Fruit fly (Drosophila melanogaster) whole organism: ENCODE data around the gene HLH4C.

Source experiments
- EcR ChIP-seq, 2 experiments: fragments of >200 bp; optimal IDR thresholded peaks; 2 replicates each; lab custom pipeline; 2017; ENCODE audit warnings: missing biosample characterization in 2 of 2, missing genetic modification characterization in 2 of 2, missing genetic modification reagents in 2 of 2
- usp ChIP-seq: fragments of >200 bp; optimal IDR thresholded peaks from 2 replicates; lab custom pipeline; 2017; ENCODE audit warnings: missing biosample characterization, missing genetic modification characterization, mixed read lengths

DNA sequence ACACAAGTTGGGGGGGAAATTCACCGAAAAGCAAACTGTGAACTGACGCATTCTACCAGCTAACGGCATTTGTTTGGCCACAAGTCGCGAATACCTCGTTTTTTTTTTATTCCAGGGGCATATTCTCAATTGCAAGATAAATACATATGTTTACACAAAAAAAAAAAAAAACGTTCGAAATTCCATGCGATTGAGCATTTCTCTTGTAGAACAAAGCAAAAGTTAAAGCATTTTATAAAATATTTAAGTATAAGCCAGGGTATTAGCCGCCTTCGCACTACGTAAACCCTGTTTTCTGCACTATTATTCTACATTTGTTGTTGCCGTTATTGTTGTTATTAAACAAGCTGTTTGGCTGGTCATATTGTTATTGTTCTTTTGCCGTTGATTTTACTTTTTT is 32.9 kb downstream of the HLH4C start:
- TF ChIP-seq EcR (GFP tag; optimal IDR thresholded peaks at IDR 0.05; lab: Kevin White, UChicago) = no peak
- no peak for TF ChIP-seq usp (GFP tag; lab: Kevin White, UChicago)
